Worm (Caenorhabditis elegans): Measurements from ENCODE around the gene Y38F1A.1.

Gene Y38F1A.1

ce11 chrII:12994009-12994788 lies 39.6 kb upstream of the Y38F1A.1 start (continued):
- peak; percentile 24; the same call in 1 of the 2 replicates for TF ChIP-seq madf-6 (GFP tag; IDR thresholded peaks at IDR 0.05)
- peak; percentile 61; the same call in 1 of the 2 replicates for TF ChIP-seq hsf-1 (GFP tag; IDR thresholded peaks at IDR 0.05)
- TF ChIP-seq aptf-2 (GFP tag; conservative IDR thresholded peaks at IDR 0.05), result no peak
- TF ChIP-seq Y67H2A.10 (GFP tag; conservative IDR thresholded peaks at IDR 0.05), result no peak
- TF ChIP-seq xnd-1 (tag; optimal IDR thresholded peaks at IDR 0.05), result no peak
- TF ChIP-seq zim-3 (tag; optimal IDR thresholded peaks at IDR 0.05), result no peak
- TF ChIP-seq nhr-90 (tag; optimal IDR thresholded peaks at IDR 0.05), result peak; percentile 41
- TF ChIP-seq tbp1 (GFP tag; optimal IDR thresholded peaks at IDR 0.05), result peak; percentile 54
- TF ChIP-seq F33H1.4 (GFP tag; IDR thresholded peaks at IDR 0.05), result no peak
- no peak for TF ChIP-seq cebp-1 (GFP tag; IDR thresholded peaks at IDR 0.05)
- TF ChIP-seq cebp-1 (tag; optimal IDR thresholded peaks at IDR 0.05), result peak; percentile 58
- no peak for TF ChIP-seq lsl-1 (GFP tag; optimal IDR thresholded peaks at IDR 0.05)
- TF ChIP-seq lin-26 (GFP tag; IDR thresholded peaks at IDR 0.05), result peak; percentile 47; the same call in 1 of the 2 replicates
- peak; percentile 70; the same call in 1 of the 2 replicates for TF ChIP-seq nfyb-1 (GFP tag; IDR thresholded peaks at IDR 0.05)
- TF ChIP-seq ceh-79 (tag; optimal IDR thresholded peaks at IDR 0.05), result no peak
- TF ChIP-seq lin-40 (tag; optimal IDR thresholded peaks at IDR 0.05), result no peak
- TF ChIP-seq him-1 (tag; optimal IDR thresholded peaks at IDR 0.05), result no peak
- TF ChIP-seq rec-8 (tag; optimal IDR thresholded peaks at IDR 0.05), result no peak
- TF ChIP-seq hrde-1 (tag; optimal IDR thresholded peaks at IDR 0.05; ENCODE audit: borderline replicate concordance), result no peak
- TF ChIP-seq hmg-20 (GFP tag; IDR thresholded peaks at IDR 0.05), result no peak; the same call in 1 of the 2 replicates
- TF ChIP-seq nhr-80 (tag; optimal IDR thresholded peaks at IDR 0.05), result peak; percentile 71
- no peak for TF ChIP-seq nfya-1 (tag; optimal IDR thresholded peaks at IDR 0.05; ENCODE audit: borderline replicate concordance, insufficient read depth)
- 0 out of 2 replicates have a peak, but pooled peaks have one; percentile 20 for TF ChIP-seq F39B2.1 (GFP tag; IDR thresholded peaks at IDR 0.05)
- no peak for TF ChIP-seq ztf-25 (GFP tag; IDR thresholded peaks at IDR 0.05)
- TF ChIP-seq somi-1 (GFP tag; optimal IDR thresholded peaks at IDR 0.05), result no peak
- peak; percentile 55 for TF ChIP-seq F22D6.2 (tag; optimal IDR thresholded peaks at IDR 0.05)
- TF ChIP-seq Y79H2A.3 (GFP tag; conservative IDR thresholded peaks at IDR 0.05), result no peak
- TF ChIP-seq fkh-3 (tag; optimal IDR thresholded peaks at IDR 0.05), result no peak
- TF ChIP-seq nfya-2 (GFP tag; IDR thresholded peaks at IDR 0.05), result no peak
- no peak for TF ChIP-seq B0261.1 (tag; optimal IDR thresholded peaks at IDR 0.05)
- no peak for TF ChIP-seq snpc-1.1 (tag; optimal IDR thresholded peaks at IDR 0.05; ENCODE audit: insufficient read depth)
- TF ChIP-seq bed-1 (GFP tag; IDR thresholded peaks at IDR 0.05), result no peak
- TF ChIP-seq hmg-1.2 (GFP tag; IDR thresholded peaks at IDR 0.05), result peak; percentile 24; the same call in 1 of the 2 replicates
- no peak for TF ChIP-seq ccch-3 (GFP tag; optimal IDR thresholded peaks at IDR 0.05)
- no peak for TF ChIP-seq mel-28 (tag; optimal IDR thresholded peaks at IDR 0.05; ENCODE audit: borderline replicate concordance)
- no peak for TF ChIP-seq unc-62 (GFP tag; optimal IDR thresholded peaks at IDR 0.05)
- no peak for TF ChIP-seq D2030.7 (GFP tag; IDR thresholded peaks at IDR 0.05)
- no peak for TF ChIP-seq lag-1 (GFP tag; IDR thresholded peaks at IDR 0.05)
- TF ChIP-seq cebp-2 (GFP tag; IDR thresholded peaks at IDR 0.05), result 0 out of 2 replicates have a peak, but pooled peaks have one; percentile 51
- peak; percentile 71 for TF ChIP-seq ekl-4 (GFP tag; IDR thresholded peaks at IDR 0.05)
- no peak for TF ChIP-seq ztf-18 (tag; optimal IDR thresholded peaks at IDR 0.05)
- TF ChIP-seq F52B5.7 (tag; optimal IDR thresholded peaks at IDR 0.05), result peak; percentile 81
- peak; percentile 96 for TF ChIP-seq repo-1 (tag; optimal IDR thresholded peaks at IDR 0.05)
- no peak for TF ChIP-seq ceh-40 (GFP tag; IDR thresholded peaks at IDR 0.05)
- TF ChIP-seq egl-44 (GFP tag; IDR thresholded peaks at IDR 0.05), result 0 out of 2 replicates have a peak, but pooled peaks have one; percentile 20
- TF ChIP-seq mcd-1 (GFP tag; IDR thresholded peaks at IDR 0.05), result peak; percentile 40; the same call in 1 of the 2 replicates
- TF ChIP-seq rcor-1 (GFP tag; IDR thresholded peaks at IDR 0.05), result no peak

Measured in whole organism, young adult.